Worm (Caenorhabditis elegans): ENCODE results near the gene his-4.

his-4 gene

DNA sequence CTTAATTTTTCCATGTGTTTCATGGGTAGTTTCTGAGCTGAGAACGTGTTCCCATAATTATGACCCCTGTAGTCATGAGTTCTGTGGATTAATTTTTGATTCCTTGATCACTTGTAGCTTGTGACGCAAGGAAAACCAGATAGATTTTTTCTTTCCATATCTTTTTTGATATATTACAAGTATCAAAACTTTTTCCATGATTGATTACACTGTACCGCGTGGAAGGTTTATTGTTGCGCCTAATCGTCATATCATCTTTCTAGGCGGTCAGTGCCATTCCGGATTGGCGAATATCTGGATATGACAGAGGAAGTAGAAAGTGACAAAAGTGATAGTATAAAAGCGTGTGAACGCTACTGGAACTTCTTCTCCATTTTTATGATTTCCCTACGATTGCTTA is 6.3 kb upstream of the his-4 start, which contains the start of gene ZK285.2:
Gene ZK285.2 (plus strand): TSS at position 301 of the 400 bp plus-strand sequence.
- TF ChIP-seq pbrm-1 (GFP tag; IDR thresholded peaks at IDR 0.05), result no peak
- no peak for TF ChIP-seq snpc-4 (GFP tag; optimal IDR thresholded peaks at IDR 0.05)
- no peak for TF ChIP-seq snpc-4 (tag; optimal IDR thresholded peaks at IDR 0.05)
- TF ChIP-seq snpc-1.3 (tag; optimal IDR thresholded peaks at IDR 0.05; ENCODE audit: insufficient read depth), result no peak
- TF ChIP-seq madf-8 (GFP tag; conservative IDR thresholded peaks at IDR 0.05), result no peak
- TF ChIP-seq ztf-3 (GFP tag; optimal IDR thresholded peaks at IDR 0.05), result no peak

DNA sequence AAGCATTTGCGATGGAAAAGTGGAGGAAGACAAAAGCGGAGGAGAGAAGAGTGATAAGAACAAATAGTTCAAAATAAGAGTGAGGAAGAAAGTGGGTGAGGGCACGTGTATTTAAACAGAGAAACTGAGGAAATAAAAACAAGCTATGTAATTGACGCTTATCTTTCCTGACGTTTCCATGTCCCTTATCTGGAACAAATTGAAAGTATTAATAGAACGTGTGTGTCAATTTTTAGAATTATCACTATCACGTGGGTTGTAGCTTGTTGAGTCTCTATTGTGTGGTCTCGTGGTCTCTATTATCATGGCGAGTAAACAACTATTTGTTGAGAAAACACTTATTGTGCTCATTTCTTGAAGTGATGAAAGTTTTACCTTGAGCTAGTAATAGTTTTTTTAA is 5.5 kb upstream of the his-4 start, which contains the start of gene T10C6.15:
Gene T10C6.15 (minus strand): TSS at position 104 of the 400 bp plus-strand sequence.
- TF ChIP-seq nhr-80 (tag; optimal IDR thresholded peaks at IDR 0.05), result peak; percentile 83
- TF ChIP-seq tbp1 (GFP tag; optimal IDR thresholded peaks at IDR 0.05), result peak; percentile 48
- TF ChIP-seq madf-10 (tag; optimal IDR thresholded peaks at IDR 0.05), result peak; percentile 18
- TF ChIP-seq T07F8.4 (tag; optimal IDR thresholded peaks at IDR 0.05), result no peak
- peak; percentile 71 for TF ChIP-seq ztf-22 (GFP tag; optimal IDR thresholded peaks at IDR 0.05)
- peak; percentile 70 for TF ChIP-seq pha-4 (tag; optimal IDR thresholded peaks at IDR 0.05)
- TF ChIP-seq dox-1 (GFP tag; IDR thresholded peaks at IDR 0.05), result no peak
- TF ChIP-seq aptf-2 (GFP tag; conservative IDR thresholded peaks at IDR 0.05), result no peak
- TF ChIP-seq egl-44 (GFP tag; IDR thresholded peaks at IDR 0.05), result 0 out of 2 replicates have a peak, but pooled peaks have one; percentile 51
- TF ChIP-seq atf-7 (tag; optimal IDR thresholded peaks at IDR 0.05), result peak; percentile 66
- 0 out of 2 replicates have a peak, but pooled peaks have one; percentile 56 for TF ChIP-seq B0336.3 (GFP tag; IDR thresholded peaks at IDR 0.05)
- no peak for TF ChIP-seq snpc-4 (GFP tag; optimal IDR thresholded peaks at IDR 0.05)
- TF ChIP-seq snpc-4 (tag; optimal IDR thresholded peaks at IDR 0.05), result peak in 1 of 4 experiments; percentile 9
- peak in 1 of 2 experiments; percentile 38 for TF ChIP-seq let-607 (tag; optimal IDR thresholded peaks at IDR 0.05)

DNA sequence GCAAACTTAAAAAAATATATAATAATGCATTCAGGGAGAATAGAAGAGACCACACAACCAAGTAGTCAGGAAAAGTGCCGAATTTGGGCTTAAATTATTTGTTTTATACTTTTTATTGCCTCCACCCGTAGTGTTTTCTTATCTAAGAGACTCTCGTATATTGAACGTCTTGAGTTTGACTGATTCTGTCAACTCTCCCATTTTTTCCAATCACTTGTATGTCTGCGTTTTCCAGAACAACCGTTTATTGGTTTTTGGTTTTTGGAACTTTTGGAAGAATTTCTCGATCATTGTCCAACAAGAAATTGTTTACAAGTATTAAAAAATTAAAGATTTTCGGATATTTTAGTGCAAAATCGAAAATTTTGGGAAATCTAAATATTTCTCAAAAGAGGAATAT is 3.4 kb upstream of the his-4 start:
- TF ChIP-seq attf-6 (GFP tag; IDR thresholded peaks at IDR 0.05) (no peak), nhr-80 (tag; optimal IDR thresholded peaks at IDR 0.05) (peak; percentile 73), ztf-26 (tag; optimal IDR thresholded peaks at IDR 0.05) (no peak)

DNA sequence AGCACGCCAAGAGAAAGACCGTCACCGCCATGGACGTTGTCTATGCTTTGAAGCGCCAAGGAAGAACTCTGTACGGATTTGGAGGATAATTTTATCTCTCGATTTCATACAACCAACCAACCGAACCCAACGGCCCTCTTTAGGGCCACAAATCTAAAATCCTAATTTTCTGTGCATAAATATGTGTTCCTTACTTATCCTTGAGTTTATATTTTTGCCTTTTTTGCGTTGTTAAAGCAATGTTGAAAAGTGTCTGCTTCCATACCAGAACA is 2.4 kb upstream of the his-4 start:
- no peak for TF ChIP-seq F33H1.4 (GFP tag; IDR thresholded peaks at IDR 0.05)
- 0 out of 2 replicates have a peak, but pooled peaks have one; percentile 7 for TF ChIP-seq ztf-25 (GFP tag; IDR thresholded peaks at IDR 0.05)
- 0 out of 2 replicates have a peak, but pooled peaks have one; percentile 50 for TF ChIP-seq nhr-120 (GFP tag; IDR thresholded peaks at IDR 0.05)
- 0 out of 2 replicates have a peak, but pooled peaks have one; percentile 17 for TF ChIP-seq Y56A3A.18 (GFP tag; IDR thresholded peaks at IDR 0.05)
- TF ChIP-seq F52B5.7 (tag; optimal IDR thresholded peaks at IDR 0.05), result no peak
- no peak for TF ChIP-seq nhr-27 (tag; optimal IDR thresholded peaks at IDR 0.05)

DNA sequence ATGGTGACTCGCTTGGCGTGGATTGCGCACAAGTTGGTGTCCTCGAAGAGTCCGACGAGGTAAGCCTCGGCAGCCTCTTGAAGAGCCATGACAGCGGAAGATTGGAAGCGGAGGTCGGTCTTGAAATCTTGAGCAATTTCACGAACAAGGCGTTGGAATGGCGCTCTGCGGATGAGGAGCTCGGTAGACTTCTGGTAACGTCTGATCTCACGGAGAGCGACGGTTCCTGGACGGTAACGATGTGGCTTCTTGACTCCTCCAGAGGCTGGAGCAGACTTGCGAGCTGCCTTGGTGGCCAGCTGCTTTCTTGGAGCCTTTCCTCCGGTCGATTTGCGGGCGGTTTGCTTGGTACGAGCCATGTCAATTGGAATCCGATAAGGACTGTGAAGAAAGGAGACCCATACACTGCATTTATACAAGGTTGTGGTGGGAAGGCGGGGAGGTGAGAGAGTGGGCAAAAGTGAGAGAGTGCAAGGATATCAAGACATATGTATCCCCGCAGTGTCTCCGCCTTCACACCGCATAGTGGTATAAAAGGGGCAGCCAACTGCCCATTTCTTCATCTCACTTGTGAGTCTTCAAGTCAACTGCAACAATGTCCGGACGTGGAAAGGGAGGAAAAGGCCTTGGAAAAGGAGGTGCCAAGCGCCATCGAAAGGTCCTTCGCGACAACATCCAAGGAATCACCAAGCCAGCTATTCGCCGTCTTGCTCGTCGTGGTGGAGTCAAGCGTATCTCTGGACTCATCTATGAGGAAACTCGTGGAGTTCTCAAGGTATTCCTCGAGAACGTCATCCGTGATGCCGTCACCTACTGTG is 1.8 kb upstream of the his-4 start, which contains the start of the genes his-2 and his-1:
Gene his-2 (minus strand): TSS at position 359 of the 818 bp plus-strand sequence.
Gene his-1 (plus strand): TSS at position 596 of the 818 bp plus-strand sequence.
- TF ChIP-seq zfh-2 (GFP tag; conservative IDR thresholded peaks at IDR 0.05), result peak; percentile 58; the same call in 1 of the 2 replicates
- TF ChIP-seq hsf-1 (GFP tag; IDR thresholded peaks at IDR 0.05), result 0 out of 2 replicates have a peak, but pooled peaks have one; percentile 35
- TF ChIP-seq nfyb-1 (GFP tag; IDR thresholded peaks at IDR 0.05), result 0 out of 2 replicates have a peak, but pooled peaks have one; percentile 9
- peak; percentile 63; the same call in 1 of the 2 replicates for TF ChIP-seq egrh-3 (GFP tag; IDR thresholded peaks at IDR 0.05)

Measured in whole organism, young adult.